Fruit fly (Drosophila melanogaster): ENCODE data around the gene crim.

dm6 chr3L:11681794-11682193 is 29.4 kb downstream of the crim start, which contains the start of gene TfIIEalpha:
- TF ChIP-seq Sin3A (optimal IDR thresholded peaks at IDR 0.05) = no peak
- TF ChIP-seq psq (optimal IDR thresholded peaks at IDR 0.05) = no peak
- TF ChIP-seq Myc (optimal IDR thresholded peaks at IDR 0.05) = no peak

All from Kc167 (cell line).